Fruit fly (Drosophila melanogaster) whole organism, embryonic: ENCODE data around the gene CG43221.

ENCODE experiments used
- CG10321 ChIP-seq: fragments of 200-800 bp; sonication (Bioruptor generic); IDR thresholded peaks from 2 replicates; pipeline ENCODE4 v1.3.6; 2022; ENCODE audit warnings: missing biosample characterization, missing genetic modification characterization
- CG1603 ChIP-seq: fragments of 200-800 bp; sonication (Bioruptor generic); optimal IDR thresholded peaks from 2 replicates; lab custom pipeline; 2019; ENCODE audit warnings: missing biosample characterization, mild to moderate bottlenecking, missing genetic modification characterization, moderate library complexity
- CG8089 ChIP-seq: fragments of 200-800 bp; sonication (Bioruptor generic); optimal IDR thresholded peaks from 3 replicates; lab custom pipeline; 2016; ENCODE audit warnings: missing biosample characterization, missing genetic modification characterization
- CG8944 ChIP-seq: fragments of 200-800 bp; sonication (Bioruptor generic); optimal IDR thresholded peaks from 3 replicates; lab custom pipeline; 2016; ENCODE audit warnings: missing biosample characterization, missing genetic modification characterization
- Hsf ChIP-seq: fragments of 200-800 bp; sonication (Bioruptor generic); optimal IDR thresholded peaks from 3 replicates; lab custom pipeline; 2016; ENCODE audit warnings: missing biosample characterization, missing genetic modification characterization
- Vsx1 ChIP-seq: fragments of 200-800 bp; sonication (Bioruptor generic); optimal IDR thresholded peaks from 2 replicates; lab custom pipeline; 2017; ENCODE audit warnings: missing biosample characterization, mild to moderate bottlenecking, missing genetic modification characterization, missing genetic modification reagents
- unpg ChIP-seq: fragments of 200-800 bp; sonication (Bioruptor generic); optimal IDR thresholded peaks from 3 replicates; lab custom pipeline; 2018; ENCODE audit warnings: missing biosample characterization, mild to moderate bottlenecking, missing genetic modification characterization, moderate library complexity
- zen ChIP-seq: fragments of 200-800 bp; sonication (Bioruptor generic); optimal IDR thresholded peaks from 3 replicates; lab custom pipeline; 2018; ENCODE audit warnings: missing biosample characterization, mild to moderate bottlenecking, missing genetic modification characterization, moderate library complexity

- TF ChIP-seq unpg (GFP tag; lab: Kevin White, UChicago) (no peak), CG8944 (no peak), zen (no peak), Hsf (no peak), CG8089 (GFP tag; lab: Kevin White, UChicago) (no peak), Vsx1 (GFP tag; lab: Kevin White, UChicago) (no peak), CG1603 (tag; lab: Kevin White, UChicago) (no peak), CG10321 (GFP tag; lab: Robert Waterston, UW) (no peak)
Observed at dm6 chr2L:17533794-17534193, 48.2 kb downstream of the CG43221 start.
